Fruit fly (Drosophila melanogaster) whole organism, pupa: ENCODE data around the gene Nepl17.
A peak's percentile ranks its signal among the peaks of the same experiment; 100 is the strongest.

Experiments
- CG10348 ChIP-seq: fragments of 200-800 bp; sonication (Bioruptor generic); IDR thresholded peaks from 2 replicates; pipeline ENCODE4 v1.3.6; 2022; ENCODE audit warnings: missing biosample characterization, missing genetic modification characterization
- CG12605 ChIP-seq: fragments of 200-800 bp; sonication (Bioruptor generic); IDR thresholded peaks from 2 replicates; pipeline ENCODE4 v1.3.6; 2022; ENCODE audit warnings: missing biosample characterization, missing genetic modification characterization
- CG13204 ChIP-seq: fragments of 200-800 bp; sonication (Bioruptor generic); optimal IDR thresholded peaks from 2 replicates; lab custom pipeline; 2018; ENCODE audit warnings: missing biosample characterization, mild to moderate bottlenecking, missing genetic modification characterization, moderate library complexity
- CG14655 ChIP-seq: fragments of 200-800 bp; sonication (Bioruptor generic); optimal IDR thresholded peaks from 3 replicates; lab custom pipeline; 2017; ENCODE audit warnings: mild to moderate bottlenecking, missing biosample characterization, missing genetic modification reagents, missing genetic modification characterization
- CG15710 ChIP-seq: fragments of 200-800 bp; sonication (Bioruptor generic); optimal IDR thresholded peaks from 2 replicates; lab custom pipeline; 2018; ENCODE audit warnings: missing biosample characterization, mild to moderate bottlenecking, missing genetic modification characterization, moderate library complexity
- CG17806 ChIP-seq: fragments of 200-800 bp; sonication (Bioruptor generic); optimal IDR thresholded peaks from 2 replicates; lab custom pipeline; 2018; ENCODE audit warnings: missing biosample characterization, mild to moderate bottlenecking, missing genetic modification characterization, moderate library complexity
- CG32121 ChIP-seq: fragments of 200-800 bp; sonication (Bioruptor generic); IDR thresholded peaks from 2 replicates; pipeline ENCODE4 v1.3.6; 2022; ENCODE audit warnings: missing biosample characterization, missing genetic modification characterization
- CG34367 ChIP-seq: fragments of 200-800 bp; sonication (Bioruptor generic); optimal IDR thresholded peaks from 2 replicates; lab custom pipeline; 2018; ENCODE audit warnings: missing biosample characterization, mild to moderate bottlenecking, missing genetic modification characterization
- CG4496 ChIP-seq: fragments of 200-800 bp; sonication (Bioruptor generic); IDR thresholded peaks from 3 replicates; pipeline ENCODE4 v1.3.6; 2022; ENCODE audit warnings: missing biosample characterization, missing genetic modification characterization
- CG8159 ChIP-seq: fragments of 200-800 bp; sonication (Bioruptor generic); optimal IDR thresholded peaks from 3 replicates; lab custom pipeline; 2018; ENCODE audit warnings: missing biosample characterization, mild to moderate bottlenecking, missing genetic modification characterization, moderate library complexity
- CG8301 ChIP-seq: fragments of 200-800 bp; sonication (Bioruptor generic); optimal IDR thresholded peaks from 2 replicates; lab custom pipeline; 2018; ENCODE audit warnings: missing biosample characterization, mild to moderate bottlenecking, missing genetic modification characterization
- CG9948 ChIP-seq: fragments of 200-800 bp; sonication (Bioruptor generic); optimal IDR thresholded peaks from 2 replicates; lab custom pipeline; 2018; ENCODE audit warnings: missing biosample characterization, mild to moderate bottlenecking, missing genetic modification characterization, moderate library complexity
- D1 ChIP-seq: fragments of 200-800 bp; sonication (Bioruptor generic); optimal IDR thresholded peaks from 2 replicates; lab custom pipeline; 2018; ENCODE audit warnings: missing biosample characterization, mild to moderate bottlenecking, missing genetic modification characterization, moderate library complexity
- EcR ChIP-seq: fragments of 200-800 bp; sonication (Bioruptor generic); optimal IDR thresholded peaks from 3 replicates; lab custom pipeline; 2019; ENCODE audit warnings: missing biosample characterization, missing genetic modification characterization, mild to moderate bottlenecking, moderate library complexity, missing genetic modification reagents
- Ets98B ChIP-seq: fragments of 200-800 bp; sonication (Bioruptor generic); IDR thresholded peaks from 2 replicates; pipeline ENCODE4 v1.3.6; 2022; ENCODE audit warnings: missing biosample characterization, missing genetic modification characterization
- Pif1A ChIP-seq: fragments of 200-800 bp; sonication (Bioruptor generic); optimal IDR thresholded peaks from 3 replicates; lab custom pipeline; 2016; ENCODE audit warnings: missing biosample characterization, missing genetic modification characterization
- Pif1B ChIP-seq: fragments of 200-800 bp; sonication (Bioruptor generic); optimal IDR thresholded peaks from 3 replicates; lab custom pipeline; 2016; ENCODE audit warnings: missing biosample characterization, missing genetic modification characterization
- Snoo ChIP-seq: fragments of 200-800 bp; sonication (Bioruptor generic); optimal IDR thresholded peaks from 3 replicates; lab custom pipeline; 2017; ENCODE audit warnings: missing biosample characterization, mild to moderate bottlenecking, missing genetic modification characterization, inconsistent platforms
- fd96Ca ChIP-seq: fragments of 200-800 bp; sonication (Bioruptor generic); IDR thresholded peaks from 3 replicates; pipeline ENCODE4 v1.3.6; 2022; ENCODE audit warnings: missing biosample characterization, missing genetic modification characterization
- gl ChIP-seq: fragments of 200-800 bp; sonication (Bioruptor generic); optimal IDR thresholded peaks from 2 replicates; lab custom pipeline; 2018; ENCODE audit warnings: missing biosample characterization, mild to moderate bottlenecking, missing genetic modification characterization
- rn ChIP-seq: fragments of 200-800 bp; sonication (Bioruptor generic); IDR thresholded peaks from 2 replicates; pipeline ENCODE4 v1.3.6; 2022; ENCODE audit warnings: missing biosample characterization, missing genetic modification characterization

Nepl17 gene

DNA sequence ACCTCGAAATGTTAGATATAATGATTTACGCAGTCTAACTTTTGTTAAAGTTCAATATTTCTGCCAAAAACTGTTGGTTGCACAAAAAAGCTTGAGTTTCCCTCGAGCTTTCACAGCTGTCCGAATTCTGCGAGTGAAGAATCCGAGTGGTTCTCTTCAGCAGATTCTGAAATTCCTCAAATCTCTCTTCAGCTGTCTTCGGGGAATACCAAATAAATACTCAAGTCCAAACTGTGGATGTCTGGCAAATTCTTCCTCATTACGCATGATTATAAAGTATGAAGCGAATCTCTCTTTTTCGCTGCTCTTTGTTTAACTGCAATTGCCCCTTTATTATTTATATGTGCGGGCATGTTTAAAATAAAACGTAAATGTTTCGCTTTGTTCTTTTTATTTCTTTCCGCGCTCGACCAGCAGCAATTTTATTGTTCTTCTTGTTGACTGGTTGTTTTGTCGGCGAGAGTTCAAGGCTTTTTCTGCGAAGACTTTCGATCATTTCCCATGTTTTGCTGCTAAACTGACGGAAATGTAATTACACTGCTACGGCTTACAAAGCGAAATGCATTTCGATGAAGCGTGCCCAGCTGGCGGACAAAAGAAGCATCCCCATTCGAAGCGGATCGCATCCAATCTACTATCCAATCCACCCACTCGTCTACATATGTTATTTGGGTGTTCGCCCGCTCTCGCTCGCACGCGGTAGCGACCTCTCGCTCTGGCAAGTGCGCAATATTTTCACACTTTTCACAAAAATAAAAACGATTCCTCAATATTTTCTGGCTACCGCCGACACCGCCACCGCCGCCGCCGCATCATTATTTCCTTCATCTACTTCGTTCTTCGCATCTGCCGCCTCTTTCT lies 41.4 kb downstream of the Nepl17 start:
- TF ChIP-seq CG8159 (tag; lab: Kevin White, UChicago) (peak; percentile 53), CG14655 (GFP tag; lab: Kevin White, UChicago) (peak; percentile 72), CG12605 (GFP tag; lab: Robert Waterston, UW) (peak; percentile 71; the same call in 1 of the 2 replicates), EcR (peak; percentile 89), Pif1A (GFP tag; lab: Kevin White, UChicago) (peak; percentile 49), CG15710 (tag; lab: Kevin White, UChicago) (peak; percentile 63), CG32121 (GFP tag; lab: Robert Waterston, UW) (no peak), CG9948 (tag; lab: Kevin White, UChicago) (no peak), D1 (tag; lab: Kevin White, UChicago) (no peak), CG8301 (tag; lab: Kevin White, UChicago) (no peak), CG17806 (tag; lab: Kevin White, UChicago) (peak; percentile 48), Snoo (no peak), CG10348 (GFP tag; lab: Robert Waterston, UW) (no peak), gl (tag; lab: Kevin White, UChicago) (peak; percentile 90), CG34367 (tag; lab: Kevin White, UChicago) (peak; percentile 59), CG13204 (GFP tag; lab: Kevin White, UChicago) (peak; percentile 76), Ets98B (no peak; the same call in 1 of the 2 replicates), fd96Ca (GFP tag; lab: Robert Waterston, UW) (no peak), CG4496 (GFP tag; lab: Robert Waterston, UW) (no peak), rn (GFP tag; lab: Robert Waterston, UW) (no peak), Pif1B (GFP tag; lab: Kevin White, UChicago) (no peak)

- no peak for TF ChIP-seq CG15710 (tag; lab: Kevin White, UChicago)
- TF ChIP-seq rn (GFP tag; lab: Robert Waterston, UW), result no peak
Observed at dm6 chr3R:28922744-28923143, 50.0 kb downstream of the Nepl17 start, which contains the start of gene CG11828. CG11828 (plus strand) TSS chr3R:28923044.
